Fruit fly (Drosophila melanogaster) Kc167 (cell line): ENCODE measurements around the gene CG12438.

Experiments
- Myc ChIP-seq: fragments of >200 bp; optimal IDR thresholded peaks from 2 replicates; lab custom pipeline; 2017; ENCODE audit warnings: missing external identifiers
- Sin3A ChIP-seq: fragments of >200 bp; optimal IDR thresholded peaks from 2 replicates; lab custom pipeline; 2018; ENCODE audit warnings: missing external identifiers
- h ChIP-seq: fragments of >200 bp; optimal IDR thresholded peaks from 3 replicates; lab custom pipeline; 2018; ENCODE audit warnings: missing external identifiers
- insv ChIP-seq: fragments of >200 bp; optimal IDR thresholded peaks from 3 replicates; lab custom pipeline; 2018; ENCODE audit warnings: missing external identifiers
- psq ChIP-seq: fragments of >200 bp; optimal IDR thresholded peaks from 2 replicates; lab custom pipeline; 2017; ENCODE audit warnings: missing external identifiers

DNA sequence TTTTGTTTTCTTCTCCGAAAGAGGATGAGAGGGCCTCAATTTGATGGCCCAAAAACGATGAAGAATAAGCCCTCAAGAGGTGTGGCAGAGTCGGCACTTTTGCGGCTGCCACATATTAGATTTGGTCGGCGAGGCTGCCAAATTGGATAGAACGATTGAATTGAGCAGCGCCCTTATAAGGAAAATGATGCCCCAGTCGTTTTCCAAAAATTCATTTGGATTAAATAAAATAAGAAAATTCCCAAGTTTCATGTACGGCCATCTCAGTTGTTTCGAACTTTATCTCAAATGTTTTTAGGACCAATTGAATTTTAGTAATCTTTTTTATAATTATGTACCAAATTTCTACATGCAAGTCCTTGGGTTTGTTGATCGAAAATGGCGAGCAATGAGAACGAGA lies at the start of gene CG12438, which contains the start of gene CG45307:
- TF ChIP-seq psq (lab: Kevin White, UChicago) (no peak), Sin3A (lab: Kevin White, UChicago) (no peak), h (lab: Kevin White, UChicago) (no peak), insv (no peak), Myc (no peak)
